Fruit fly (Drosophila melanogaster) Kc167 (cell line): ENCODE measurements around the gene png.

Experiments used
- Myc ChIP-seq: fragments of >200 bp; optimal IDR thresholded peaks from 2 replicates; lab custom pipeline; 2017; ENCODE audit warnings: missing external identifiers
- h ChIP-seq: fragments of >200 bp; optimal IDR thresholded peaks from 3 replicates; lab custom pipeline; 2018; ENCODE audit warnings: missing external identifiers
- psq ChIP-seq: fragments of >200 bp; optimal IDR thresholded peaks from 2 replicates; lab custom pipeline; 2017; ENCODE audit warnings: missing external identifiers
- ttk ChIP-seq: sonication (Bioruptor generic); optimal IDR thresholded peaks from 2 replicates; lab custom pipeline; 2017; ENCODE audit warnings: missing external identifiers

DNA sequence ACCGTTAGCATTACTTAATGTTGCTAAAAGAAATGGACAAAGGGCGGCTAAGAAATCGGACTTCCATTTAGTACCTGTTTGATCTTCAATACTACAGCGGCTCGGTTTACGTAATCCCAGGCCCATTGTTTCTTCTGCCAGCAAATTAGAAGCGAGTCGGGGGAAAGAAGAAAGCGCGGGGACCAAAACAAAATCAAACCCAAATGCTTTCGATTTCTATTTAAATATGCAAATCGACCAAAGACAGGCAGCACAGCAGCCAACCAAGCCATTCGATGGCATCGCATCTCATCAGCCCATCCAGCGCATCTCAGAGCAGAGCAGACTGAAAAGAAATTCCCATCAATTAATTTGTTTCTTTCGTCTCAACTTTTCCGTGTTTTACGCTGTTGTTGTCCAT lies 44.9 kb downstream of the png start:
- no peak for TF ChIP-seq psq
- no peak for TF ChIP-seq ttk
- TF ChIP-seq h = no peak
- no peak for TF ChIP-seq Myc (lab: Kevin White, UChicago)
